Worm (Caenorhabditis elegans) whole organism, L1 larva: ENCODE measurements around the gene clec-29.

Source experiments
- Y116A8C.19 ChIP-seq: sonication (generic microtip); optimal IDR thresholded peaks from 2 replicates; lab custom pipeline; 2016; ENCODE audit warnings: missing compliant biosample characterization, missing genetic modification characterization, borderline replicate concordance
- aly-2 ChIP-seq: fragments of 150-350 bp; optimal IDR thresholded peaks from 2 replicates; lab custom pipeline; 2014; ENCODE audit warnings: missing biosample characterization, missing genetic modification characterization
- blmp-1 ChIP-seq: fragments of 150-350 bp; optimal IDR thresholded peaks from 2 replicates; lab custom pipeline; 2014; ENCODE audit warnings: missing biosample characterization, missing genetic modification characterization
- ces-1 ChIP-seq: fragments of 150-350 bp; optimal IDR thresholded peaks from 2 replicates; lab custom pipeline; 2014; ENCODE audit warnings: missing biosample characterization, missing genetic modification reagents, missing genetic modification characterization
- lin-13 ChIP-seq: fragments of 150-350 bp; optimal IDR thresholded peaks from 2 replicates; lab custom pipeline; 2014; ENCODE audit warnings: missing biosample characterization, missing genetic modification reagents, missing genetic modification characterization
- mep-1 ChIP-seq: fragments of 150-350 bp; optimal IDR thresholded peaks from 2 replicates; lab custom pipeline; 2014; ENCODE audit warnings: missing biosample characterization, missing genetic modification characterization
- nhr-12 ChIP-seq: sonication (generic microtip); optimal IDR thresholded peaks from 2 replicates; lab custom pipeline; 2017; ENCODE audit warnings: missing biosample characterization, missing genetic modification characterization
- nhr-90 ChIP-seq: sonication (generic microtip); optimal IDR thresholded peaks from 2 replicates; lab custom pipeline; 2016; ENCODE audit warnings: mild to moderate bottlenecking, missing genetic modification characterization, missing compliant biosample characterization; ENCODE audit not compliant: poor library complexity
- pqm-1 ChIP-seq: sonication (generic microtip); optimal IDR thresholded peaks from 3 replicates; lab custom pipeline; 2017; ENCODE audit warnings: missing biosample characterization, missing genetic modification characterization
- snpc-4 ChIP-seq: fragments of 150-350 bp; optimal IDR thresholded peaks from 2 replicates; lab custom pipeline; 2014; ENCODE audit warnings: missing biosample characterization, missing genetic modification characterization
- tlp-1 ChIP-seq: fragments of 150-350 bp; optimal IDR thresholded peaks from 2 replicates; lab custom pipeline; 2014; ENCODE audit warnings: missing biosample characterization, missing genetic modification characterization
- unc-130 ChIP-seq: fragments of 150-350 bp; optimal IDR thresholded peaks from 2 replicates; lab custom pipeline; 2017; ENCODE audit warnings: missing biosample characterization, missing genetic modification characterization, inconsistent platforms
- unc-62 ChIP-seq: fragments of 150-350 bp; optimal IDR thresholded peaks from 2 replicates; lab custom pipeline; 2014; ENCODE audit warnings: missing biosample characterization, missing genetic modification reagents, missing genetic modification characterization
- zag-1 ChIP-seq: fragments of 150-350 bp; optimal IDR thresholded peaks from 2 replicates; lab custom pipeline; 2014; ENCODE audit warnings: missing biosample characterization, missing genetic modification characterization

DNA sequence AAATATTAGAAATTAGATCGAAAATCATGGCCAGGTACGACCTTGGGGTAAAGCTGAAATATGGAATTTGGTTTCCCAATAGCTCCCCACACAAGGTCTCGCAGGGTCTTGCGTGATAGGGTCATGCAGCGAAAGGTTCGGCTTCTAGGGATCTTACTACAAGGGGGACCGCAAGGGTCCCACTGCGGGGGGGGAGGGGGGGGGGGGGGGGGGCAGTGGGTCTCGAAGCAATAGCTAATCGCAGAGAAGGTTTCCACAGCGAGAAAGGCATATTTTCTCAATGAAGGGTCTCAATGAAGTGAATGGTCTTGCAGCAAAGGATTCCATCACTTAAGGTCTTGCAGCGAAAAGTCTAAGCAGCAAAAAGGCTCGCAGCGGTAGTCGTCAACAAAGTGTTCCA lies 46.0 kb downstream of the clec-29 start:
- TF ChIP-seq zag-1 (tag; lab: Kevin White, UChicago): no peak
- no peak for TF ChIP-seq tlp-1 (tag; lab: Kevin White, UChicago)
- TF ChIP-seq pqm-1 (tag; lab: Kevin White, UChicago): no peak
- TF ChIP-seq nhr-90 (tag; lab: Kevin White, UChicago): no peak
- no peak for TF ChIP-seq mep-1 (tag; lab: Kevin White, UChicago)
- TF ChIP-seq nhr-12 (tag; lab: Kevin White, UChicago): no peak
- TF ChIP-seq unc-62 (GFP tag; lab: Kevin White, UChicago): no peak
- no peak for TF ChIP-seq aly-2 (tag; lab: Kevin White, UChicago)
- no peak for TF ChIP-seq lin-13 (GFP tag; lab: Kevin White, UChicago)
- no peak for TF ChIP-seq Y116A8C.19 (tag; lab: Kevin White, UChicago)
- TF ChIP-seq unc-130 (tag; lab: Kevin White, UChicago): no peak
- no peak for TF ChIP-seq ces-1 (GFP tag; lab: Kevin White, UChicago)
- no peak for TF ChIP-seq snpc-4 (tag; lab: Kevin White, UChicago)
- no peak for TF ChIP-seq blmp-1 (tag; lab: Kevin White, UChicago)
